Fruit fly (Drosophila melanogaster): ENCODE results near the gene RpS19b.
A peak's percentile ranks its signal among the peaks of the same experiment; 100 is the strongest.

The RpS19b gene

DNA sequence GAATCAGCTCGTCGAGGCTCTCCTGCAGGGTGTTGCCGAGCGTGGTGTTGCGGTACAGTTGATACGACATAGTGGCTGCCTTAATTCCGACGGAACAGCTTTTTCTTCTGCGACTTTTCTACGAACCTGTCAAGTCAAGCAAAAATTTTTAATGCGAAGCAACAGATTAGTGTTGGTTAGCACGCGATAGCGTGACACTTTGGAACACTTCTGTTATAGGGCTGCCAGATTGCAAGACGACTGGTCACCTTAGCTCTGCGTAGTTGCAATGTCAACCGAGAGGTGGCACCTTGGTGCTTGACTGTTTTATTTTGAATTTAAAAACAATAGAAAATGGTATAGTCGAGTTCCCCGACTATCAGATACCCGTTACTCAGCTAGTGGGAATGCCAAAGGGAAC lies 42.4 kb downstream of the RpS19b start, which contains the start of gene TfIIA-S (continued):
- TF ChIP-seq CG9797 (GFP tag; optimal IDR thresholded peaks at IDR 0.05) (peak; percentile 86), CG1792 (GFP tag; optimal IDR thresholded peaks at IDR 0.05) (peak; percentile 84), run (tag; optimal IDR thresholded peaks at IDR 0.05) (no peak), CG34422 (GFP tag; IDR thresholded peaks at IDR 0.05) (no peak), CG9876 (GFP tag; optimal IDR thresholded peaks at IDR 0.05) (peak; percentile 80), chm (GFP tag; IDR thresholded peaks at IDR 0.05) (no peak), danr (GFP tag; IDR thresholded peaks at IDR 0.05) (no peak), hkb (optimal IDR thresholded peaks at IDR 0.05) (peak; percentile 55), hkb (GFP tag; IDR thresholded peaks at IDR 0.05) (no peak), Atf6 (GFP tag; IDR thresholded peaks at IDR 0.05) (no peak), esg (GFP tag; conservative IDR thresholded peaks at IDR 0.05) (no peak), lola (GFP tag; optimal IDR thresholded peaks at IDR 0.05) (no peak), BEAF-32 (GFP tag; optimal IDR thresholded peaks at IDR 0.05) (peak; percentile 69), CG1647 (GFP tag; optimal IDR thresholded peaks at IDR 0.05) (peak; percentile 86), caup (GFP tag; optimal IDR thresholded peaks at IDR 0.05; ENCODE audit: severe bottlenecking) (peak; percentile 89), tin (GFP tag; optimal IDR thresholded peaks at IDR 0.05) (peak; percentile 81), cad (GFP tag; optimal IDR thresholded peaks at IDR 0.05) (no peak), trh (GFP tag; optimal IDR thresholded peaks at IDR 0.05) (peak; percentile 64), Antp (GFP tag; optimal IDR thresholded peaks at IDR 0.05) (peak; percentile 86), Lpt (GFP tag; optimal IDR thresholded peaks at IDR 0.05) (no peak), D19B (GFP tag; optimal IDR thresholded peaks at IDR 0.05) (peak; percentile 32), CG9727 (GFP tag; optimal IDR thresholded peaks at IDR 0.05) (peak; percentile 54), Dbx (GFP tag; IDR thresholded peaks at IDR 0.05) (no peak), GATAe (GFP tag; conservative IDR thresholded peaks at IDR 0.05) (no peak), emc (GFP tag; optimal IDR thresholded peaks at IDR 0.05) (peak; percentile 66), unpg (GFP tag; optimal IDR thresholded peaks at IDR 0.05) (no peak), twi (tag; optimal IDR thresholded peaks at IDR 0.05) (peak; percentile 3), CG11504 (tag; optimal IDR thresholded peaks at IDR 0.05) (no peak), pita (GFP tag; optimal IDR thresholded peaks at IDR 0.05) (no peak), vvl (GFP tag; IDR thresholded peaks at IDR 0.05) (no peak), lbe (GFP tag; optimal IDR thresholded peaks at IDR 0.05) (peak; percentile 74), ftz-f1 (GFP tag; optimal IDR thresholded peaks at IDR 0.05) (peak; percentile 90), CG5245 (GFP tag; optimal IDR thresholded peaks at IDR 0.05) (peak; percentile 71), CG2889 (GFP tag; IDR thresholded peaks at IDR 0.05) (no peak), chif (GFP tag; optimal IDR thresholded peaks at IDR 0.05) (peak; percentile 73 to 77), CG10979 (tag; optimal IDR thresholded peaks at IDR 0.05) (peak; percentile 90), CG6272 (GFP tag; IDR thresholded peaks at IDR 0.05) (peak; percentile 53), pho (GFP tag; optimal IDR thresholded peaks at IDR 0.05) (peak; percentile 80), CG13424 (tag; optimal IDR thresholded peaks at IDR 0.05) (peak; percentile 56), CG10565 (GFP tag; optimal IDR thresholded peaks at IDR 0.05) (no peak), cas (GFP tag; IDR thresholded peaks at IDR 0.05) (no peak), sim (GFP tag; IDR thresholded peaks at IDR 0.05) (no peak), Usf (GFP tag; optimal IDR thresholded peaks at IDR 0.05) (peak; percentile 34), mld (GFP tag; IDR thresholded peaks at IDR 0.05; ENCODE audit: partially characterized antibody) (no peak), CG42726 (GFP tag; IDR thresholded peaks at IDR 0.05; ENCODE audit: partially characterized antibody) (no peak), prd (optimal IDR thresholded peaks at IDR 0.05) (no peak), prd (GFP tag; IDR thresholded peaks at IDR 0.05) (no peak), CG2116 (GFP tag; optimal IDR thresholded peaks at IDR 0.05) (peak; percentile 67), Ets97D (GFP tag; optimal IDR thresholded peaks at IDR 0.05) (peak; percentile 95), Scr (GFP tag; IDR thresholded peaks at IDR 0.05; ENCODE audit: partially characterized antibody) (no peak), slbo (GFP tag; IDR thresholded peaks at IDR 0.05) (no peak), CG12391 (tag; optimal IDR thresholded peaks at IDR 0.05) (peak; percentile 72)
